Worm (Caenorhabditis elegans): ENCODE results near the gene C25F9.8.

Gene C25F9.8

ce11 chrV:19401429-19401828 is 6.6 kb downstream of the C25F9.8 start:
- TF ChIP-seq cebp-1 (GFP tag; IDR thresholded peaks at IDR 0.05) (peak; percentile 40; the same call in 1 of the 2 replicates), cebp-1 (tag; optimal IDR thresholded peaks at IDR 0.05) (peak; percentile 49), mel-28 (tag; optimal IDR thresholded peaks at IDR 0.05; ENCODE audit: borderline replicate concordance) (no peak), nfyb-1 (GFP tag; IDR thresholded peaks at IDR 0.05) (0 out of 2 replicates have a peak, but pooled peaks have one; percentile 8), F39B2.1 (GFP tag; IDR thresholded peaks at IDR 0.05) (no peak)

ce11 chrV:19402855-19403254 is 8.0 kb downstream of the C25F9.8 start, which contains the start of gene C25F9.12:
C25F9.12 (minus strand) TSS chrV:19402955.
- TF ChIP-seq hlh-12 (tag; optimal IDR thresholded peaks at IDR 0.05) (no peak), unc-130 (GFP tag; optimal IDR thresholded peaks at IDR 0.05) (no peak), efl-1 (GFP tag; optimal IDR thresholded peaks at IDR 0.05) (no peak), snpc-1.3 (tag; optimal IDR thresholded peaks at IDR 0.05; ENCODE audit: insufficient read depth) (no peak), attf-6 (GFP tag; IDR thresholded peaks at IDR 0.05) (no peak), sdz-38 (tag; optimal IDR thresholded peaks at IDR 0.05) (no peak), lin-54 (GFP tag; optimal IDR thresholded peaks at IDR 0.05) (no peak), dpff-1 (tag; optimal IDR thresholded peaks at IDR 0.05) (no peak), B0261.1 (tag; optimal IDR thresholded peaks at IDR 0.05) (no peak), attf-5 (GFP tag; optimal IDR thresholded peaks at IDR 0.05) (no peak), nhr-27 (tag; optimal IDR thresholded peaks at IDR 0.05) (no peak), hrde-1 (tag; optimal IDR thresholded peaks at IDR 0.05; ENCODE audit: borderline replicate concordance) (no peak), ztf-22 (GFP tag; optimal IDR thresholded peaks at IDR 0.05) (no peak), zfh-2 (GFP tag; conservative IDR thresholded peaks at IDR 0.05) (no peak), cebp-1 (GFP tag; IDR thresholded peaks at IDR 0.05) (no peak), cebp-1 (tag; optimal IDR thresholded peaks at IDR 0.05) (no peak), dpl-1 (GFP tag; optimal IDR thresholded peaks at IDR 0.05) (no peak), C06A6.2 (GFP tag; conservative IDR thresholded peaks at IDR 0.05) (no peak), Y79H2A.3 (GFP tag; conservative IDR thresholded peaks at IDR 0.05) (no peak), somi-1 (GFP tag; optimal IDR thresholded peaks at IDR 0.05) (no peak), rpc-1 (optimal IDR thresholded peaks at IDR 0.05) (no peak), rpc-1 (tag; optimal IDR thresholded peaks at IDR 0.05) (no peak)

- TF ChIP-seq hlh-26 (GFP tag; conservative IDR thresholded peaks at IDR 0.05) (no peak), sptf-2 (GFP tag; optimal IDR thresholded peaks at IDR 0.05) (no peak), gei-17 (GFP tag; optimal IDR thresholded peaks at IDR 0.05) (no peak), ztf-25 (GFP tag; IDR thresholded peaks at IDR 0.05) (no peak), egl-18 (GFP tag; IDR thresholded peaks at IDR 0.05) (no peak)
Observed at ce11 chrV:19403619-19404018, 8.8 kb downstream of the C25F9.8 start.

- peak; percentile 39; the same call in 1 of the 2 replicates for TF ChIP-seq dox-1 (GFP tag; IDR thresholded peaks at IDR 0.05)
- TF ChIP-seq atf-7 (tag; optimal IDR thresholded peaks at IDR 0.05) = no peak
- TF ChIP-seq nhr-80 (tag; optimal IDR thresholded peaks at IDR 0.05) = peak; percentile 84
Observed at ce11 chrV:19405276-19405815, 10.5 kb downstream of the C25F9.8 start, which contains the start of the genes C25F9.6 and C25F9.10. C25F9.6 (minus strand) TSS chrV:19405326. C25F9.10 (plus strand) TSS chrV:19405729.

- TF ChIP-seq nhr-80 (tag; optimal IDR thresholded peaks at IDR 0.05) (peak; percentile 70), F37B4.10 (GFP tag; IDR thresholded peaks at IDR 0.05) (no peak), cebp-1 (GFP tag; IDR thresholded peaks at IDR 0.05) (peak; percentile 69; the same call in 1 of the 2 replicates), cebp-1 (tag; optimal IDR thresholded peaks at IDR 0.05) (peak; percentile 70)
Observed at ce11 chrV:19410663-19411062, 15.8 kb downstream of the C25F9.8 start, which contains the start of gene C25F9.5. C25F9.5 (minus strand) TSS chrV:19410857.
